Worm (Caenorhabditis elegans): Measurements from ENCODE around the gene B0228.8.

B0228.8 gene

DNA sequence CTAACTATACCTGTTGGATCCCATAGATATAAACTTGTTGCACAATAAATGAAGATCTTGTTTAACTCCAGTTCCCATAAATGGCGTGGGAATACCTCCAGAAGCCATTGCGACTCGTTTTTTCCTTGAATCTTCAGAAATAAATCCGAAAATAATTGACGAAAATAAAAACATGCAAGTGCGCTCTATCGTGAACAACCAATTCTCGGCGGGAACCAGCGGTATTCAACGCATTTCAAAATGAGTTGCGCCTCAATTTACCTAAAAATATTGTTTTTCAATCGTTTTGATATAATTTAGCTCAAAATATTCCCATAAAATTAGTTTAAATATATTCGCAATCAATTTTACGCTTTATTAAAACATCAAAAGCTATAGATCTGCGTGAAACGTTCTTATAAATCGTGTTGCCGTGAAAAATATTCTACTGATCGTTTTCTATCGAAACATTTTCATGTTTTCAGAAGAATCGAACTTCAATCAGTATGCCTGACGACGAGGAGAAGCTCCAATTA lies 19.8 kb upstream of the B0228.8 start, which contains the start of the genes snpc-1.1 and spdl-1:
Gene snpc-1.1 (minus strand): TSS at position 200 of the 515 bp plus-strand sequence.
Gene spdl-1 (plus strand): TSS at position 465 of the 515 bp plus-strand sequence.
- TF ChIP-seq unc-62 (GFP tag; optimal IDR thresholded peaks at IDR 0.05): no peak

DNA sequence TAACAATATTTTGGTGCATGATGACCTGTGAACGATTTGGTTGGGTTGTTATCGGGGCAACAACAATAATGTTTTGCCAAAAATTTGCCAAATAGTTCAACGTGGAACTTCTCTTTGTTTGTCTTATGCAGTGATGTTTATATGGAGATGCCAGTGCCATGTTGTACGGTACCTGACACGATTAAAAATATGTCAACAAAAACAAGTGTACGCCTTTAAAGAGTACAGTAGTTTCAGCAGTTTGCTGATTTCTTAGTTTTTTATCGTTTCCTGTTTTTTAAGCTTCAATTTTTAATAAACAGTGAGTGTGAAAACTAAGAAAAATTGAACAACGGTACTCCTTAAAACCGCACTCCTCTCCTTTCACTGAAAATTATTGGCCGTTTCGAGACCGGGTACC lies 16.9 kb upstream of the B0228.8 start:
- no peak for TF ChIP-seq unc-62 (GFP tag; optimal IDR thresholded peaks at IDR 0.05)

DNA sequence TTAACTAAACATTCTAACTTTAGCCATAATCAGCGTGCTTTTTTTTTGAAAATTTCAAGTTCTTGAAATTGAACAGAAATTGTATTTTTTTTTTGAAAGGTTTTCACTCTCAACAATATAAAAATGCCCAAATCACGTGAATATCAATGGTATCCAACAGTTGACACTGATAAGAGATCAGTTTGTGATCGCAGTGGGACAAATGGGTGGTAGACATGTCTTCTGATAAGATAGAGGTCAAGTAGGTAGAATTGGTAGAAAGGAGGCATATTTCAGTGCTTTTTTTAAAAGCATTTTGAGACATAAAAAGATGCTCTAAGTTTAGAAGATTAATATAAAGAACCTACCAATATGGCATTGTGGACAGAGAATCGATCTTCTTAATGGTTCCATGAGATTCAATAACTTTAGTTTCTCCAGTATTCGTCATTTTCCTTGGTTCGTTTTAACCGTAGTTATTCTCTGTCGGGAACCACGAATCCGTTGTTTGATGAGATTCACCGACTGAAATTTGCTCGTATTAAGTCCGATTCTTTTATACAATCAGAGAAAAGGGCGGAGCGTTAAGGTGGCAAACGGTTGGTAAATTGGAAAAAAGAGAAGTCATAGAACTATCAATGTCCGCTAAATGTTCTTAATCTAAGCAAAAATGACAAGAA lies 16.1 kb upstream of the B0228.8 start, which contains the start of gene mthf-1:
Gene mthf-1 (minus strand): TSS at position 504 of the 659 bp plus-strand sequence.
- no peak for TF ChIP-seq unc-62 (GFP tag; optimal IDR thresholded peaks at IDR 0.05)

DNA sequence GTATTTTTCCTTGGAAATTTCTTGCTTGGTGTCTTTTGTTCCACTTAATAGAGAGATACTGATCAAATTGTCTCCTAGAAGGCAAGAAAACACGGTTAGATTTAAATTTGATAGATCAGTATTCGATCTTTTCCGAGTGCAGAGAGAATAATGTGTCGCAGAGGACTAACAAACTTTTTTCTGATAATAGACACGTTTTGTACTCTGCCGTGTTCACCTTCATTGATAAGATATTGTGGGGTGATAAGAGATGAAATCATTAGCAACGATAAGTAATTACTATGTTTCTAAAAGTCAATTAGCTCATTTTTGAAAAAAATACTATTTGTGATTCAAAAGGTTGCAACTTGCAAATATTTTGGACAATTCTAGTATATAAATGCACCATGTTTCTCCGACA lies 15.4 kb upstream of the B0228.8 start:
- no peak for TF ChIP-seq unc-62 (GFP tag; optimal IDR thresholded peaks at IDR 0.05)

DNA sequence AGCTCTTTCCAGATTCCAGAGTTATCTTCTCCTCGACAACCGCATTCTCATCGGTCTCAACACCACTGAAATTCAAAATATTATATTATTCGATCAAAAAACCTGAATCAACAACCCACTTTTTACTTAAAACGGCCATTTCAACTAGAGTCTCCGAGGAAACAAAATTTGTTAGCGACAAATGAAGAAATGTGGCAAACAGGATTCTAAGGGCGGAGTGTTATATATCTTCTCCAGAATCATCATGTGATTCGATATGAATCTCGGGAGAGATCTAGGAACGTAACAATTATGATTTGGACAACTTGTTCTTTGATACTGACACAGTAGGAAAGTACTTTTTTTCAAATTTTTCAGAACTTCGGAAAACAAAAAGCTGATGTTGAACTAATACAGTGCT lies 14.9 kb upstream of the B0228.8 start:
- TF ChIP-seq unc-62 (GFP tag; optimal IDR thresholded peaks at IDR 0.05): no peak

DNA sequence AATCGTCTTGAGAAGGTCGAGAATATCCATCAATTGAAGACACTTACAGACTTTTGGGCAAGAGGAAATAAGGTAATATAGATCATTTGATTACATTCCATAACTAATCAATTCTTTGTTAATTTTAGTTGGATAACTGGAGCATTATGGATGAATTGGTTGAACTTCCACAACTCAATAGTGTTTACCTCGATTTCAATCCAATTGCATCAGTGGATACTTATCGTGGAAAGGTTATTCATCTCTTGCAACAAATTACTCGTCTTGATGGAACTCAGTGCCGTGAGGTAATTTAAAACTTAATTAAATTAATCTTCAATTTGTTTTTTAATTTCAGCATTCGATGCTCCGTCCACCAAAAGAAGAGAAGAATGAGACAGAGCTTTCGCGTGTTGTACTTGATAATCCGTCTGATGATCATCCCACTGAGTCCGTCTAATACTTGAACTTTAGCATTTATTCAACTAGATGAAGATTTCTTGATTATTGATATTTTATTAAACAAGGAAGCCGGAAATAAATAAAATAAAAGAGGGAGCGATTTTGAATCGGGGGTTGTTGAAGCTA lies 12.2 kb upstream of the B0228.8 start:
- TF ChIP-seq unc-62 (GFP tag; optimal IDR thresholded peaks at IDR 0.05): no peak

DNA sequence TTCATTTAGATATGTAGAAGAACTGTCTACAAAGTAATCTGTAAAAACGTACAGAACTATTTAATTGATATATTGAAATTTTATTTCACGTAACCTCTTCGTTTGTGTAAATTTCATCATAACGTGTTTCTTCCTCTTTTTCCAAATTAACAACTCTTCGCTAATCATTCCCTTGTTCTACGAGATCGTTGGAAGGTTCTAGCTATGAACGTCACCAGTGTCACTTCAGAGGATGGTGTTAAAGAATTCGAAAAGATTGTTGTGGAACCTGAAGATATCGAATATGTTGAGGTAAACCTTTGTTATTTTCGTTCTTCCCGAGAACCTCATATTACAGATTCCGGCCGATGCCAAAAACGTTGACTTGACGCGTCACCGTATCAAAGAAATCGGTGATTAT lies 11.1 kb upstream of the B0228.8 start, which contains the start of gene C06A8.6:
Gene C06A8.6 (plus strand): TSS at position 89 of the 400 bp plus-strand sequence.
- TF ChIP-seq unc-62 (GFP tag; optimal IDR thresholded peaks at IDR 0.05): no peak

DNA sequence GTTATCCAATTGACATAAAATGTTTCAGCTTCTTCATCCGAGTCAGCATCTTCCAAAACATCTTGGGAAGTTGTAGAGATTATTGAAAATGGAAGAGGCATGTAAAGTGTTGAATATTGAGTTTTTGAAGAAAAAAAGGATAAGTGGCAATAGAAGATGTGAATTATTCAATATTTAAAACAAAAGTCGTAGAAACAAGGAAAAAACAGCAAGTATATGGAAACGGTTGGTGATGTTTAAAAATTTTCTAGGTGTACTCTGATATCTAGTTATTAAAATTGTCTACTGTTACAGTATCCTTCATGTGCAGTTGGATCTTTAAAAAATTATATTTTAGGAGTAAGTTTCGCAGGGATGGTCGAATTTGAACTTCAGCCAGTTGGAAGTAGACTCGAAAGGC lies 10.6 kb upstream of the B0228.8 start, which contains the start of gene C06A8.8:
Gene C06A8.8 (minus strand): TSS at position 101 of the 400 bp plus-strand sequence.
- TF ChIP-seq unc-62 (GFP tag; optimal IDR thresholded peaks at IDR 0.05): no peak

DNA sequence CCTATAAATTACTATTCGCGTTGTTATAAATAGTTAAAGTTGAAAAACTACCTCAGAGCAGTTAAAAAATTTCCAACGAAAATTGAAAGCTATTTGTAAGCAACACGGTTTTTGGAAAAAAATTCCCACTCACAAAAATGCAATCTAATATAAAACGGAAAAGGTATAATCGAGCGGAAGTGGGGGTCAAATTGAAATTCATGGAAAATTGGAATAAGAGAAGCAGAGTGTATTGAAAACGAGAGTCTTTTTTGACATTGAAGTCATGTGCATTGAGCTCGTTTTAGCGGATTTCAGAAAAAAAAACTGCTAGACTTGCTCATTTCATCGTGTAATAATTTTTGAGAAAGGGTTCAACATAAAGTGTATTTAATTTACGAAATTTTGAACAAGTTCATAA lies 8.9 kb upstream of the B0228.8 start:
- no peak for TF ChIP-seq unc-62 (GFP tag; optimal IDR thresholded peaks at IDR 0.05)

DNA sequence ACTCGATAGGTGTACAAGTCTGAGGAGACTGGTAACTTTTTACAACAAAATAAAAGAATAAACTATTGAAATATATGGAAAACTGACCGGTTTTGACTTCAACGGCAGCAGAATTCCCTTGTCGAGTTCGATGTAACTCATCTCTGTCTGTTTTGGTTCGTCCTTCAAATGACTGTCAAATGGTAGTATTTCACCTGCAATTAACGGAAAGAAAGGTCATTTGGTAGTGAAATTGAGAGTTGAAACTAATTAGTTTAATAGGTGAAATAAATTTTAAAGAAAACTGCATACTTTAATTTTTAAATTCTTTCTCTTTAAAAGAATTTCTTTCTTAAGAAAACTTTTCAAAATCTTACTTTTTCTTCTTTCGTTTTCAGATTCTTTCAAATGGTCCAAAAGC lies 7.9 kb upstream of the B0228.8 start:
- no peak for TF ChIP-seq unc-62 (GFP tag; optimal IDR thresholded peaks at IDR 0.05)

DNA sequence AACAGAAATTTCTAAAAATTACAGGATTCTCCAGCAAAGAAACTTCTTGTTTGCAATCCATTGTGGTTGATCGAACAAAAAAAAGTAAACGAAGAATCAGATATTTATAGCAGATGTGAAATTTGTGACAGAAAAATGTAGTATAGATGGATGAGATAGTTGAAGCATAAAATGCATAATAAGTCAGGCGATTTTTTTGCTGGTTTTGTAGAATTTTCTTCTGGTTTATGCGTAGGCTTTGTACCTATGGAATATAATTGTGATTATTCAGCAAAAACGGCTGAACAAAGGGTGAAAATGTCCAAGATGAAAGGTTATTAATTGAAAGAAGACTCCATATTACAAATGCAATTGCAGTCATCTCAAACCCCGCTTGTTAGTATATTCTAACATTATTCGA lies 4.1 kb upstream of the B0228.8 start, which contains the start of gene srh-39:
Gene srh-39 (minus strand): TSS at position 101 of the 400 bp plus-strand sequence.
- no peak for TF ChIP-seq unc-62 (GFP tag; optimal IDR thresholded peaks at IDR 0.05)

DNA sequence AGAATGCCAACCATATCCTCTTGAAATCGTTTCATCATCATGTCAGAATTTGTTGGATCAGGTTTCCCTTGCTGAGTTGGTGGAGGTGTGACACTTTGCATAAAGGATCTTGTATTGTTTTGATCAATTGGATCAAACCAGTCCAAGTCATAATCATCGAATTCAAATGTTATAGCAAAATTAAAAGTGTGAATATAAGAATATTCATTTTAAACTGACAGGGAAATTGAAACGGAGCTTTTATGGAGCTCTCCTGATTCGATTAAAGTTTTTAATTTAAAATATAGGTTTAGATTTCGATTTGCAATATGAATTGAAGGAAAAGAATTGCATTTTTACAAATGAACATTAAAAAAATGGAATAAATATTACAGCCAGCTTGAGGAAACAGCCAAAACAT lies 2.2 kb upstream of the B0228.8 start, which contains the start of gene B0228.9:
Gene B0228.9 (minus strand): TSS at position 101 of the 400 bp plus-strand sequence.
- no peak for TF ChIP-seq unc-62 (GFP tag; optimal IDR thresholded peaks at IDR 0.05)

DNA sequence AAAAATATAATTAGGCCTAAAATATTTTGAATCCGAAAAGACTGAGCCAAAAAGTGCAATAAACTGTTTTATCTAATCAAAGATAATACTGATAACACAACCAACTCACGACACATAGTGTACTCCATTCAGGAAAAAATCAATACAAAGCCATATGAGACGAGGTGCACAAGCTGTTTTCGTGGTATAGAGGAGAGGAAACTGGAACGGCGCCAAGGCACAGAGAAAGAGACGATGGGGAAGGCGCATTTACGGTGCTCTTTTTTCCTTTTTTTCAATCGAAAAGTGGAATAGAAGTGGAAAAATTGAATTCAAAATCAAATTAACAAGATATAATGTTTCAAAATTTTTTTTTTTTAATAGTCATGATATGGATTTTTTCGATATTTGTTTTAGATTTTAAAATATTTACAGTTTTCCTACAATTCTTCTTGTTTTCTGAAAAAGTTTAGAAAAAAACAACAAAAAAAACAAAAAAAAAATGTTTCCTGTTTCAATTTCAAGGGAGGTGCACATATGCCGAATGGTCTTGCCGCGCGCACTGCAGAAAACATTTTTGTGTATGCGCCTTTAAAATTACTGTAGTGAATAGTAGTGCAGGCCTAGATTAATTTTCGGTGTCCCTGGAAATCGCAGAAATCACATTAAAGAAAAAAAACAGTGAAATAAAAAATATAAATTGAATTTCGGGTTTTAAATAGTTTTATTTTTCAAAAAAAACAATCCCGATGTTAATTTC lies 2.8 kb downstream of the B0228.8 start, which contains the start of gene B0228.7:
Gene B0228.7 (minus strand): TSS at position 627 of the 739 bp plus-strand sequence.
- no peak for TF ChIP-seq unc-62 (GFP tag; optimal IDR thresholded peaks at IDR 0.05)

DNA sequence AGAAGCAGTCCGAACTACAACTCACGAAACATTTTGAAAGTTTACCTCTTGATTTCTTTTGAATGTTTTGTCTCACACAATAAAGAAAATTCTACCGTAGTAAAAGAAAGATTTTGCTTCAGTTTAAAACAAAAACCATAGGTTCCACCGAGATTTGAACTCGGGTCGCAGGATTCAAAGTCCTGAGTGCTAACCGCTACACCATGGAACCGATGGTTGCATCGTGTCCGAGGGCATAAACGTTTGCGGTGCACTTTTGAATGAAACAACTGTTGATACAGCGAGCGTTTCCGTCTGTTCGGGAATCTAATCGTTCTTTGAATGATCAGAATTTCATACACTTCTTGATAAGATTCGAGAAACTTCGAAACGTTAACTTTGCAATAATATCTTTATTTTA lies 4.5 kb downstream of the B0228.8 start:
- no peak for TF ChIP-seq unc-62 (GFP tag; optimal IDR thresholded peaks at IDR 0.05)

DNA sequence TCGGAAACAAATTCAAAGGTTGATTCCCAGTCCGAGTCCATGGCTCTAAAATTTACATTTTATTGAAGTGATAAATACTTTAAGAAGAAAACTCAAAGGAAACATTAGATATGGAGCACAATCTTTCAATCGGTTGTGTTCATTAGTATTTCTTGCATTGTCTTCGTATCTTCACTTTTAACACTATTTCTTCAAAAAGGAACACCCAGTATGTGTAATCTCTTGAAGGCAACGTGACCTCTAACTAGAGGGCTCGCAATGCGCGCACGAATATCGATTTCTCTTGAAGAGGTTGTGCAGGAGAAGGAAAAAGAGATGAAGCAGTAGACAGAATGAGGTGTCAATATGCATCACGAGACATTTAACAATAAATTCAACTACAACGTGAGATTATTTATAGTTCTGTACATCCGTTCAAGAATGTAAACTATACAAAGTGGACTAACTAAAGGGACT lies 6.2 kb downstream of the B0228.8 start, which contains the start of the genes B0228.6 and B0228.1:
Gene B0228.6 (minus strand): TSS at position 51 of the 456 bp plus-strand sequence.
Gene B0228.1 (plus strand): TSS at position 228 of the 456 bp plus-strand sequence.
- no peak for TF ChIP-seq unc-62 (GFP tag; optimal IDR thresholded peaks at IDR 0.05)

DNA sequence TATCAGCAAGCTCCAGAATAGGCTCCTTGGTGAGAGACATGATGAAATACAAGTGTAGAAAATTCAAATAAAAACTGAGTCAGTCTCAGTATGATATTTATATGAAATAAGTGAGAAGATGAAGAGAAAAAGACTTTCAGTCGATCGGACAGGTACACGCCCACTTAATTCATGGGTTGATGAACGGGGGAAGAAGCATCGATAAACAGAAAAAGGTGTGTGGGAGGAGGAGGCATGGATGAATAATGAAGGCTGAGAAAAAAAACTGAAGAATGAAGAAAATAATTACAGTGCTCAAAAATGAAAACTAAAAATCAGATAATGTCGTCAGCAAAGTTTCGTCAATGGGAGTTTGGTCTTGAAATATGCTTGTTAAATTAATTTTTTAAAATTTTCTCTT lies 7.8 kb downstream of the B0228.8 start, which contains the start of gene trx-1:
Gene trx-1 (minus strand): TSS at position 101 of the 400 bp plus-strand sequence.
- TF ChIP-seq unc-62 (GFP tag; optimal IDR thresholded peaks at IDR 0.05): no peak
